Fruit fly (Drosophila melanogaster): ENCODE results near the gene GATAd.

dm6 chr2L:10356508-10356907, 23.0 kb downstream of the GATAd start, which contains the start of the genes CtsL4 and ClpP:
- TF ChIP-seq CG8632 (GFP tag; optimal IDR thresholded peaks at IDR 0.05) (peak; percentile 37), Lpt (GFP tag; optimal IDR thresholded peaks at IDR 0.05) (no peak), cyc (GFP tag; optimal IDR thresholded peaks at IDR 0.05) (peak; percentile 29), CG10669 (GFP tag; optimal IDR thresholded peaks at IDR 0.05) (no peak), CG16779 (tag; optimal IDR thresholded peaks at IDR 0.05) (no peak), Hr4 (GFP tag; optimal IDR thresholded peaks at IDR 0.05) (no peak), Sox14 (GFP tag; optimal IDR thresholded peaks at IDR 0.05) (peak; percentile 88), Eip78C (GFP tag) (no peak), Sox15 (GFP tag; optimal IDR thresholded peaks at IDR 0.05) (no peak)

All from whole organism, prepupa.